Worm (Caenorhabditis elegans) whole organism, late embryonic: ENCODE results near the gene srlf-13.

Experiments
- C08G9.2 ChIP-seq: sonication (generic microtip); optimal IDR thresholded peaks from 2 replicates; lab custom pipeline; 2016; ENCODE audit warnings: mild to moderate bottlenecking, missing genetic modification characterization, moderate library complexity, missing compliant biosample characterization
- K02D7.2 ChIP-seq: sonication (generic microtip); optimal IDR thresholded peaks from 2 replicates; lab custom pipeline; 2017; ENCODE audit warnings: mild to moderate bottlenecking, missing genetic modification characterization, missing compliant biosample characterization
- K09A11.1 ChIP-seq: sonication (generic microtip); optimal IDR thresholded peaks from 2 replicates; lab custom pipeline; 2017; ENCODE audit warnings: antibody characterized with exemption, mild to moderate bottlenecking, missing genetic modification characterization, missing compliant biosample characterization; ENCODE audit not compliant: insufficient read depth
- Y22D7AL.16 ChIP-seq: sonication (generic microtip); optimal IDR thresholded peaks from 2 replicates; lab custom pipeline; 2016; ENCODE audit warnings: missing genetic modification characterization, missing compliant biosample characterization
- ceh-14 ChIP-seq: sonication (generic microtip); optimal IDR thresholded peaks from 2 replicates; lab custom pipeline; 2016; ENCODE audit warnings: missing genotype, missing genetic modification characterization, missing compliant biosample characterization
- ceh-18 ChIP-seq: sonication (generic microtip); optimal IDR thresholded peaks from 2 replicates; lab custom pipeline; 2016; ENCODE audit warnings: missing genetic modification characterization, missing compliant biosample characterization
- ceh-24 ChIP-seq: sonication (generic microtip); optimal IDR thresholded peaks from 2 replicates; lab custom pipeline; 2016; ENCODE audit warnings: mild to moderate bottlenecking, missing genetic modification characterization, missing compliant biosample characterization
- ceh-31 ChIP-seq: sonication (generic microtip); optimal IDR thresholded peaks from 2 replicates; lab custom pipeline; 2016; ENCODE audit warnings: missing genetic modification characterization, missing compliant biosample characterization
- ceh-34 ChIP-seq: sonication (generic microtip); optimal IDR thresholded peaks from 2 replicates; lab custom pipeline; 2016; ENCODE audit warnings: mild to moderate bottlenecking, missing genetic modification characterization, missing compliant biosample characterization
- ceh-45 ChIP-seq: fragments of 200-800 bp; sonication (Bioruptor generic); IDR thresholded peaks from 2 replicates; pipeline ENCODE4 v1.3.6; 2022; ENCODE audit warnings: missing genetic modification reagents, missing genetic modification characterization, missing compliant biosample characterization
- che-1 ChIP-seq: sonication (generic microtip); optimal IDR thresholded peaks from 2 replicates; lab custom pipeline; 2016; ENCODE audit warnings: mild to moderate bottlenecking, missing genetic modification characterization, missing compliant biosample characterization
- dmd-4 ChIP-seq: sonication (generic microtip); optimal IDR thresholded peaks from 2 replicates; lab custom pipeline; 2016; ENCODE audit warnings: borderline replicate concordance, missing genetic modification characterization, missing compliant biosample characterization
- dve-1 ChIP-seq: sonication (generic microtip); optimal IDR thresholded peaks from 2 replicates; lab custom pipeline; 2017; ENCODE audit warnings: antibody characterized with exemption, mild to moderate bottlenecking, missing genetic modification characterization, missing compliant biosample characterization
- elt-2 ChIP-seq: sonication (generic microtip); optimal IDR thresholded peaks from 2 replicates; lab custom pipeline; 2016; ENCODE audit warnings: missing genetic modification reagents, missing genetic modification characterization, missing compliant biosample characterization
- ets-4 ChIP-seq: sonication (generic microtip); optimal IDR thresholded peaks from 2 replicates; lab custom pipeline; 2016; ENCODE audit warnings: missing genetic modification characterization, missing compliant biosample characterization
- eyg-1 ChIP-seq: sonication (generic microtip); optimal IDR thresholded peaks from 2 replicates; lab custom pipeline; 2016; ENCODE audit warnings: missing genotype, missing genetic modification characterization, missing compliant biosample characterization
- fax-1 ChIP-seq: sonication (generic microtip); optimal IDR thresholded peaks from 2 replicates; lab custom pipeline; 2016; ENCODE audit warnings: missing genotype, missing genetic modification characterization, missing compliant biosample characterization
- gmeb-2 ChIP-seq: sonication (generic microtip); optimal IDR thresholded peaks from 2 replicates; lab custom pipeline; 2016; ENCODE audit warnings: missing genetic modification characterization, inconsistent platforms, missing compliant biosample characterization
- hlh-6 ChIP-seq: sonication (generic microtip); optimal IDR thresholded peaks from 2 replicates; lab custom pipeline; 2016; ENCODE audit warnings: missing genotype, missing genetic modification characterization, missing compliant biosample characterization
- lim-6 ChIP-seq: sonication (generic microtip); optimal IDR thresholded peaks from 2 replicates; lab custom pipeline; 2016; ENCODE audit warnings: missing genetic modification characterization, missing compliant biosample characterization
- lin-11 ChIP-seq: fragments of 200-800 bp; sonication (Bioruptor generic); optimal IDR thresholded peaks from 2 replicates; lab custom pipeline; 2018; ENCODE audit warnings: mild to moderate bottlenecking, missing genetic modification characterization, missing compliant biosample characterization
- madf-2 ChIP-seq: sonication (generic microtip); optimal IDR thresholded peaks from 2 replicates; lab custom pipeline; 2017; ENCODE audit warnings: missing genetic modification characterization, missing compliant biosample characterization
- nhr-11 ChIP-seq: fragments of 150-350 bp; optimal IDR thresholded peaks from 2 replicates; lab custom pipeline; 2014; ENCODE audit warnings: missing biosample characterization, missing genetic modification characterization
- nhr-232 ChIP-seq: sonication (generic microtip); optimal IDR thresholded peaks from 2 replicates; lab custom pipeline; 2016; ENCODE audit warnings: missing genetic modification characterization, missing compliant biosample characterization
- odd-2 ChIP-seq: sonication (generic microtip); optimal IDR thresholded peaks from 2 replicates; lab custom pipeline; 2017; ENCODE audit warnings: antibody characterized with exemption, mild to moderate bottlenecking, missing genetic modification characterization, missing compliant biosample characterization
- pag-3 ChIP-seq: sonication (generic microtip); optimal IDR thresholded peaks from 2 replicates; lab custom pipeline; 2016; ENCODE audit warnings: missing compliant biosample characterization, missing genetic modification characterization, borderline replicate concordance
- pat-9 ChIP-seq: fragments of 200-800 bp; sonication (Bioruptor generic); optimal IDR thresholded peaks from 2 replicates; lab custom pipeline; 2018; ENCODE audit warnings: mild to moderate bottlenecking, missing genetic modification characterization, moderate library complexity, missing compliant biosample characterization
- pax-1 ChIP-seq: fragments of 150-350 bp; optimal IDR thresholded peaks from 2 replicates; lab custom pipeline; 2014; ENCODE audit warnings: missing biosample characterization, missing genetic modification characterization
- pha-2 ChIP-seq: sonication (generic microtip); optimal IDR thresholded peaks from 2 replicates; lab custom pipeline; 2017; ENCODE audit warnings: mild to moderate bottlenecking, missing genetic modification characterization, missing compliant biosample characterization
- ref-2 ChIP-seq: sonication (generic microtip); optimal IDR thresholded peaks from 2 replicates; lab custom pipeline; 2016; ENCODE audit warnings: missing genetic modification characterization, missing compliant biosample characterization
- rnt-1 ChIP-seq: sonication (generic microtip); optimal IDR thresholded peaks from 2 replicates; lab custom pipeline; 2016; ENCODE audit warnings: missing genetic modification characterization, missing compliant biosample characterization
- sox-2 ChIP-seq: fragments of 200-800 bp; sonication (Bioruptor generic); IDR thresholded peaks from 2 replicates; pipeline ENCODE4 v1.3.6; 2022; ENCODE audit warnings: missing genetic modification reagents, missing genetic modification characterization, missing compliant biosample characterization
- sox-4 ChIP-seq: sonication (generic microtip); optimal IDR thresholded peaks from 2 replicates; lab custom pipeline; 2017; ENCODE audit warnings: mild to moderate bottlenecking, missing genetic modification characterization, inconsistent platforms, missing compliant biosample characterization
- tbx-7 ChIP-seq: sonication (generic microtip); optimal IDR thresholded peaks from 2 replicates; lab custom pipeline; 2016; ENCODE audit warnings: missing genotype, missing genetic modification characterization, missing compliant biosample characterization
- ttx-3 ChIP-seq: sonication (generic microtip); optimal IDR thresholded peaks from 2 replicates; lab custom pipeline; 2016; ENCODE audit warnings: missing genetic modification reagents, missing genetic modification characterization, missing compliant biosample characterization
- unc-3 ChIP-seq, 2 experiments: fragments of 200-800 bp in 1 of 2; sonication (Bioruptor generic) in 1 of 2; sonication (generic microtip) in 1 of 2; conservative IDR thresholded peaks in 1 of 2; optimal IDR thresholded peaks in 1 of 2; 2 replicates each; pipeline versions ENCODE4 v1.3.6 to Lab custom; 2016 to 2022; ENCODE audit warnings: missing compliant biosample characterization in 2 of 2, missing genetic modification characterization in 2 of 2, missing genetic modification reagents in 1 of 2
- unc-42 ChIP-seq: sonication (generic microtip); optimal IDR thresholded peaks from 2 replicates; lab custom pipeline; 2016; ENCODE audit warnings: missing genotype, missing genetic modification characterization, missing compliant biosample characterization
- zip-5 ChIP-seq: sonication (generic microtip); optimal IDR thresholded peaks from 2 replicates; lab custom pipeline; 2016; ENCODE audit warnings: missing genetic modification characterization, missing compliant biosample characterization

Gene srlf-13

DNA sequence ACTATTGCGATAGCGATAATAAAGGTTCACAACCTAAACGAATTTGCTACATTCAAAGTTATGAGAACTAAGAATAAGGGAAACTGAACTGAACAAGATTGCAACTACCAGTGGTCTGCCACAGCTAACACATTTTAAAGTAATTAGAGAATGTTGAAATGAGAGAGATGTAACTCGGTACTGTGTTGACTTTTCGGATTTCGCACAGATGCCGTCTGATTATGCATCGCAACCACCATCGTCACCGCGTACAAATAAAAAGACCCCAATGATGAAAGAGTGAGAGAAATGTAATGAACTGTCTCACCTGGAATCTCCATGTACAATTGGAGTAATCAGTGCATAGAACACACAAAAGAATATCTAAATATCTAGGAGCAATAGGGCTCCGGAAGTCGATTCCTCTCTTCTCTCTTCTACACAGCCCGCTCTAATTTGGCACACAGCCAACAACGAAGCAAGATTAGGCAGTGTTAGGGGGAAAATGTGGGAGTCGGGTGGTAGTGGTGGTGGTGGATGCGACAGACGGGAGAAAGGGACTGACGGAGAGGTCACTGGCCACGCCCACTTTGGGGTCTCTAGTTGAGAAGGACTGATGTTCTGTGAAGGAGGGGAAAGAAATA lies 27.7 kb downstream of the srlf-13 start, which contains the start of gene F13E9.11:
Gene F13E9.11 (minus strand): TSS at position 507 of the 623 bp plus-strand sequence.
- no peak for TF ChIP-seq C08G9.2
- peak; percentile 38 for TF ChIP-seq pag-3 (tag; lab: Kevin White, UChicago)
- no peak for TF ChIP-seq nhr-11
- no peak for TF ChIP-seq tbx-7 (tag; lab: Kevin White, UChicago)
- no peak for TF ChIP-seq dve-1 (tag; lab: Kevin White, UChicago)
- TF ChIP-seq ceh-14 (tag; lab: Kevin White, UChicago) = peak; percentile 23
- TF ChIP-seq unc-42 (tag; lab: Kevin White, UChicago) = peak; percentile 61
- TF ChIP-seq gmeb-2 = no peak
- no peak for TF ChIP-seq dmd-4 (tag; lab: Kevin White, UChicago)
- no peak for TF ChIP-seq pat-9 (tag; lab: Kevin White, UChicago)
- TF ChIP-seq K09A11.1 = no peak
- no peak for TF ChIP-seq sox-4 (tag; lab: Kevin White, UChicago)
- TF ChIP-seq nhr-232 = no peak
- no peak for TF ChIP-seq rnt-1 (tag; lab: Kevin White, UChicago)
- TF ChIP-seq elt-2 (tag; lab: Kevin White, UChicago) = no peak
- TF ChIP-seq fax-1 (tag; lab: Kevin White, UChicago) = peak; percentile 40
- TF ChIP-seq ceh-31 (tag; lab: Kevin White, UChicago) = peak; percentile 55
- TF ChIP-seq eyg-1 = no peak
- TF ChIP-seq ceh-24 (tag; lab: Kevin White, UChicago) = no peak
- no peak for TF ChIP-seq K02D7.2
- TF ChIP-seq Y22D7AL.16 (tag; lab: Kevin White, UChicago) = no peak
- TF ChIP-seq ets-4 (tag; lab: Kevin White, UChicago) = no peak
- no peak for TF ChIP-seq ceh-34
- TF ChIP-seq ceh-18 = no peak
- peak; percentile 65 for TF ChIP-seq hlh-6 (tag; lab: Kevin White, UChicago)
- TF ChIP-seq ttx-3 (tag; lab: Kevin White, UChicago) = no peak
- TF ChIP-seq che-1 (tag; lab: Kevin White, UChicago) = no peak
- no peak for TF ChIP-seq odd-2 (tag; lab: Kevin White, UChicago)
- no peak for TF ChIP-seq madf-2 (tag; lab: Kevin White, UChicago)

DNA sequence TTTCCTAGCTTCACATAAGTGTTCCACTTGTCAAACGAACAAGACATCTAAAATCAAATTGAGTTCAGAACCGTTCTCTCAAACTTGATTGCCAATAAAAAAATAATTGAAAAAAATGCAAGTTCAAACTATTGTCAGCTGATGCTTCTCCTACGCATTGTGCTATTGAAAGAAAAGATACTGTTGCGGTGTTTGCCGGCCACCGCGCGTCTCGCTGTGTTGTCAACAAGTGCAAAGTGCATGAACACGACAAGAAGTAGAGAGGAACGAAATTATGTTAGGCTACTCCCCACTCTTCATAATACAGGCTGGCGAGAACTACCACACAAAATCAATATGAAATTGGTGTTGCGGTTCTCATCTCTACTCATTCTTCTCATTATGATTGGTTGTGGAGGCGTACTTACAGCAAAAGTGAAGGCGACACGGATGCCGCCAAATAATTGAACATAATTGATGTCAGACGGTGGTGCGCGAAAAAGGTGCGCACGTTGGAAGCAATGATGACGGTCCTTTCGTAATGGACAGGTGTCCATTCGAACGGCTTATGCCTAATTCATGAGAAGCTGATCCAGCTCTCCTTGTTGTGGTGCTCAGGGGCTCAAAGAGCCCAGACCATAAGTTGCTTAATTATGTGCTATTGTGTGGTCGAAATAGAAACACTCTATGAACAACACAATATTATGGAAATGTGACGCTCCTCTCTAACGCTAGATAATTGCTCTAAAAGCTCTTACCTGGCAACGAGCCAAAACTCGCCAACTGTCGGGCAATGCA lies 28.9 kb downstream of the srlf-13 start:
- TF ChIP-seq unc-3 (GFP tag; conservative IDR thresholded peaks at IDR 0.05; lab: Robert Waterston, UW) = no peak
- TF ChIP-seq unc-3 (tag; optimal IDR thresholded peaks at IDR 0.05; lab: Kevin White, UChicago) = no peak
- TF ChIP-seq ceh-31 (tag; lab: Kevin White, UChicago) = peak; percentile 62
- TF ChIP-seq nhr-11 = no peak
- no peak for TF ChIP-seq fax-1 (tag; lab: Kevin White, UChicago)
- TF ChIP-seq C08G9.2 = no peak
- TF ChIP-seq pha-2 (tag; lab: Kevin White, UChicago) = no peak
- peak; percentile 10; the same call in 1 of the 2 replicates for TF ChIP-seq ceh-45 (GFP tag; lab: Robert Waterston, UW)
- peak; percentile 52 for TF ChIP-seq sox-2 (GFP tag; lab: Robert Waterston, UW)
- no peak for TF ChIP-seq pax-1 (tag; lab: Kevin White, UChicago)
- peak; percentile 37 for TF ChIP-seq ref-2 (tag; lab: Kevin White, UChicago)
- no peak for TF ChIP-seq ttx-3 (tag; lab: Kevin White, UChicago)
- no peak for TF ChIP-seq lim-6 (tag; lab: Kevin White, UChicago)
- no peak for TF ChIP-seq lin-11
- no peak for TF ChIP-seq K02D7.2
- TF ChIP-seq zip-5 (tag; lab: Kevin White, UChicago) = no peak
